Fruit fly (Drosophila melanogaster) whole organism, pupa: Measurements from ENCODE around the gene Lamtor4.

Experiments used
- CG10348 ChIP-seq: fragments of 200-800 bp; sonication (Bioruptor generic); IDR thresholded peaks from 2 replicates; pipeline ENCODE4 v1.3.6; 2022; ENCODE audit warnings: missing biosample characterization, missing genetic modification characterization
- CG12605 ChIP-seq: fragments of 200-800 bp; sonication (Bioruptor generic); IDR thresholded peaks from 2 replicates; pipeline ENCODE4 v1.3.6; 2022; ENCODE audit warnings: missing biosample characterization, missing genetic modification characterization
- CG13204 ChIP-seq: fragments of 200-800 bp; sonication (Bioruptor generic); optimal IDR thresholded peaks from 2 replicates; lab custom pipeline; 2018; ENCODE audit warnings: missing biosample characterization, mild to moderate bottlenecking, missing genetic modification characterization, moderate library complexity
- CG14655 ChIP-seq: fragments of 200-800 bp; sonication (Bioruptor generic); optimal IDR thresholded peaks from 3 replicates; lab custom pipeline; 2017; ENCODE audit warnings: mild to moderate bottlenecking, missing biosample characterization, missing genetic modification reagents, missing genetic modification characterization
- CG15710 ChIP-seq: fragments of 200-800 bp; sonication (Bioruptor generic); optimal IDR thresholded peaks from 2 replicates; lab custom pipeline; 2018; ENCODE audit warnings: missing biosample characterization, mild to moderate bottlenecking, missing genetic modification characterization, moderate library complexity
- CG17806 ChIP-seq: fragments of 200-800 bp; sonication (Bioruptor generic); optimal IDR thresholded peaks from 2 replicates; lab custom pipeline; 2018; ENCODE audit warnings: missing biosample characterization, mild to moderate bottlenecking, missing genetic modification characterization, moderate library complexity
- CG32121 ChIP-seq: fragments of 200-800 bp; sonication (Bioruptor generic); IDR thresholded peaks from 2 replicates; pipeline ENCODE4 v1.3.6; 2022; ENCODE audit warnings: missing biosample characterization, missing genetic modification characterization
- CG34367 ChIP-seq: fragments of 200-800 bp; sonication (Bioruptor generic); optimal IDR thresholded peaks from 2 replicates; lab custom pipeline; 2018; ENCODE audit warnings: missing biosample characterization, mild to moderate bottlenecking, missing genetic modification characterization
- CG4496 ChIP-seq: fragments of 200-800 bp; sonication (Bioruptor generic); IDR thresholded peaks from 3 replicates; pipeline ENCODE4 v1.3.6; 2022; ENCODE audit warnings: missing biosample characterization, missing genetic modification characterization
- CG8159 ChIP-seq: fragments of 200-800 bp; sonication (Bioruptor generic); optimal IDR thresholded peaks from 3 replicates; lab custom pipeline; 2018; ENCODE audit warnings: missing biosample characterization, mild to moderate bottlenecking, missing genetic modification characterization, moderate library complexity
- CG8301 ChIP-seq: fragments of 200-800 bp; sonication (Bioruptor generic); optimal IDR thresholded peaks from 2 replicates; lab custom pipeline; 2018; ENCODE audit warnings: missing biosample characterization, mild to moderate bottlenecking, missing genetic modification characterization
- CG9948 ChIP-seq: fragments of 200-800 bp; sonication (Bioruptor generic); optimal IDR thresholded peaks from 2 replicates; lab custom pipeline; 2018; ENCODE audit warnings: missing biosample characterization, mild to moderate bottlenecking, missing genetic modification characterization, moderate library complexity
- D1 ChIP-seq: fragments of 200-800 bp; sonication (Bioruptor generic); optimal IDR thresholded peaks from 2 replicates; lab custom pipeline; 2018; ENCODE audit warnings: missing biosample characterization, mild to moderate bottlenecking, missing genetic modification characterization, moderate library complexity
- EcR ChIP-seq: fragments of 200-800 bp; sonication (Bioruptor generic); optimal IDR thresholded peaks from 3 replicates; lab custom pipeline; 2019; ENCODE audit warnings: missing biosample characterization, missing genetic modification characterization, mild to moderate bottlenecking, moderate library complexity, missing genetic modification reagents
- Ets98B ChIP-seq: fragments of 200-800 bp; sonication (Bioruptor generic); IDR thresholded peaks from 2 replicates; pipeline ENCODE4 v1.3.6; 2022; ENCODE audit warnings: missing biosample characterization, missing genetic modification characterization
- Pif1A ChIP-seq: fragments of 200-800 bp; sonication (Bioruptor generic); optimal IDR thresholded peaks from 3 replicates; lab custom pipeline; 2016; ENCODE audit warnings: missing biosample characterization, missing genetic modification characterization
- Pif1B ChIP-seq: fragments of 200-800 bp; sonication (Bioruptor generic); optimal IDR thresholded peaks from 3 replicates; lab custom pipeline; 2016; ENCODE audit warnings: missing biosample characterization, missing genetic modification characterization
- Snoo ChIP-seq: fragments of 200-800 bp; sonication (Bioruptor generic); optimal IDR thresholded peaks from 3 replicates; lab custom pipeline; 2017; ENCODE audit warnings: missing biosample characterization, mild to moderate bottlenecking, missing genetic modification characterization, inconsistent platforms
- fd96Ca ChIP-seq: fragments of 200-800 bp; sonication (Bioruptor generic); IDR thresholded peaks from 3 replicates; pipeline ENCODE4 v1.3.6; 2022; ENCODE audit warnings: missing biosample characterization, missing genetic modification characterization
- gl ChIP-seq: fragments of 200-800 bp; sonication (Bioruptor generic); optimal IDR thresholded peaks from 2 replicates; lab custom pipeline; 2018; ENCODE audit warnings: missing biosample characterization, mild to moderate bottlenecking, missing genetic modification characterization
- rn ChIP-seq: fragments of 200-800 bp; sonication (Bioruptor generic); IDR thresholded peaks from 2 replicates; pipeline ENCODE4 v1.3.6; 2022; ENCODE audit warnings: missing biosample characterization, missing genetic modification characterization

Gene Lamtor4

dm6 chr3L:3935567-3936207, 39.0 kb downstream of the Lamtor4 start, which contains the start of gene Eip63F-1:
TSS of gene Eip63F-1 (minus strand) at chr3L:3935617.
- TF ChIP-seq Ets98B (GFP tag; lab: Robert Waterston, UW) (peak; percentile 45; the same call in 1 of the 2 replicates), CG8301 (tag; lab: Kevin White, UChicago) (peak; percentile 57), CG32121 (GFP tag; lab: Robert Waterston, UW) (peak; percentile 55), CG10348 (GFP tag; lab: Robert Waterston, UW) (no peak), D1 (tag; lab: Kevin White, UChicago) (no peak)

- TF ChIP-seq CG17806 (tag; lab: Kevin White, UChicago): no peak
- TF ChIP-seq CG10348 (GFP tag; lab: Robert Waterston, UW): no peak
- no peak for TF ChIP-seq CG8301 (tag; lab: Kevin White, UChicago)
- TF ChIP-seq Pif1A (GFP tag; lab: Kevin White, UChicago): no peak
- TF ChIP-seq CG14655 (GFP tag; lab: Kevin White, UChicago): no peak
- no peak for TF ChIP-seq EcR (GFP tag; lab: Kevin White, UChicago)
- no peak for TF ChIP-seq CG8159
Observed at dm6 chr3L:3937806-3938205, 41.1 kb downstream of the Lamtor4 start, which contains the start of gene CG10866. TSS of gene CG10866 (minus strand) at chr3L:3937992.

- TF ChIP-seq fd96Ca (GFP tag; lab: Robert Waterston, UW): no peak
- no peak for TF ChIP-seq CG9948 (tag; lab: Kevin White, UChicago)
- peak; percentile 21; the same call in 1 of the 2 replicates for TF ChIP-seq Ets98B (GFP tag; lab: Robert Waterston, UW)
- no peak for TF ChIP-seq Snoo (tag; lab: Kevin White, UChicago)
- TF ChIP-seq CG10348 (GFP tag; lab: Robert Waterston, UW): no peak
- TF ChIP-seq CG8301 (tag; lab: Kevin White, UChicago): no peak
- no peak for TF ChIP-seq CG8159
- TF ChIP-seq Pif1B: no peak
- TF ChIP-seq gl: no peak
- TF ChIP-seq Pif1A (GFP tag; lab: Kevin White, UChicago): no peak
- peak; percentile 55 for TF ChIP-seq CG12605 (GFP tag; lab: Robert Waterston, UW)
- TF ChIP-seq EcR (GFP tag; lab: Kevin White, UChicago): no peak
- no peak for TF ChIP-seq CG15710 (tag; lab: Kevin White, UChicago)
- peak; percentile 52 for TF ChIP-seq CG32121 (GFP tag; lab: Robert Waterston, UW)
- TF ChIP-seq CG17806 (tag; lab: Kevin White, UChicago): no peak
- TF ChIP-seq CG13204 (GFP tag; lab: Kevin White, UChicago): no peak
- no peak for TF ChIP-seq rn (GFP tag; lab: Robert Waterston, UW)
- no peak for TF ChIP-seq D1 (tag; lab: Kevin White, UChicago)
- TF ChIP-seq CG4496 (GFP tag; lab: Robert Waterston, UW): peak; percentile 80
- no peak for TF ChIP-seq CG14655 (GFP tag; lab: Kevin White, UChicago)
- TF ChIP-seq CG34367: no peak
Observed at dm6 chr3L:3940075-3940819, 43.5 kb downstream of the Lamtor4 start, which contains the start of gene CG12766. TSS of gene CG12766 (minus strand) at chr3L:3940125.

dm6 chr3L:3942241-3943028, 45.7 kb downstream of the Lamtor4 start, which contains the start of the genes CG10863 and CG14982:
TSS of gene CG10863 (minus strand) at chr3L:3942465.
TSS of gene CG14982 (plus strand) at chr3L:3942710.
- peak; percentile 25 for TF ChIP-seq EcR (GFP tag; lab: Kevin White, UChicago)
- no peak for TF ChIP-seq D1 (tag; lab: Kevin White, UChicago)
- no peak for TF ChIP-seq Pif1A (GFP tag; lab: Kevin White, UChicago)
- TF ChIP-seq Snoo (tag; lab: Kevin White, UChicago): peak; percentile 5
- TF ChIP-seq CG34367: no peak
- peak; percentile 70 for TF ChIP-seq CG12605 (GFP tag; lab: Robert Waterston, UW)
- TF ChIP-seq CG4496 (GFP tag; lab: Robert Waterston, UW): 0 out of 3 replicates have a peak, but pooled peaks have one; percentile 37
- TF ChIP-seq CG8159: peak; percentile 4
- TF ChIP-seq fd96Ca (GFP tag; lab: Robert Waterston, UW): peak; percentile 8; the same call in 1 of the 3 replicates
- no peak for TF ChIP-seq gl
- TF ChIP-seq CG9948 (tag; lab: Kevin White, UChicago): no peak
